Fruit fly (Drosophila melanogaster) whole organism, embryonic: ENCODE results near the gene RpL34b.

ENCODE experiments used
- ATbp ChIP-seq: fragments of 200-800 bp; sonication (Bioruptor generic); optimal IDR thresholded peaks from 2 replicates; lab custom pipeline; 2017; ENCODE audit warnings: missing biosample characterization, mild to moderate bottlenecking, missing genetic modification characterization, missing genetic modification reagents
- Bteb2 ChIP-seq: fragments of 200-800 bp; sonication (Bioruptor generic); optimal IDR thresholded peaks from 2 replicates; lab custom pipeline; 2016; ENCODE audit warnings: missing biosample characterization, missing genetic modification characterization
- CG10209 ChIP-seq: fragments of 200-800 bp; sonication (Bioruptor generic); optimal IDR thresholded peaks from 3 replicates; lab custom pipeline; 2017; ENCODE audit warnings: missing biosample characterization, mild to moderate bottlenecking, missing genetic modification characterization, missing genetic modification reagents
- CG10543 ChIP-seq: fragments of 200-800 bp; sonication (Bioruptor generic); optimal IDR thresholded peaks from 3 replicates; lab custom pipeline; 2017; ENCODE audit warnings: missing biosample characterization, mild to moderate bottlenecking, missing genetic modification characterization, moderate library complexity
- CG10979 ChIP-seq: fragments of 200-800 bp; sonication (Bioruptor generic); optimal IDR thresholded peaks from 2 replicates; lab custom pipeline; 2018; ENCODE audit warnings: missing biosample characterization, mild to moderate bottlenecking, missing genetic modification characterization, moderate library complexity
- CG11560 ChIP-seq: fragments of 200-800 bp; sonication (Bioruptor generic); IDR thresholded peaks from 3 replicates; pipeline ENCODE4 v1.3.6; 2022; ENCODE audit warnings: missing biosample characterization, missing genetic modification characterization
- CG12155 ChIP-seq: fragments of 200-800 bp; sonication (Bioruptor generic); optimal IDR thresholded peaks from 3 replicates; lab custom pipeline; 2016; ENCODE audit warnings: missing biosample characterization, missing genetic modification characterization
- CG12744 ChIP-seq: fragments of 200-800 bp; sonication (Bioruptor generic); optimal IDR thresholded peaks from 2 replicates; lab custom pipeline; 2016; ENCODE audit warnings: missing biosample characterization, missing genetic modification characterization
- CG13424 ChIP-seq: fragments of 200-800 bp; sonication (Bioruptor generic); optimal IDR thresholded peaks from 2 replicates; lab custom pipeline; 2019; ENCODE audit warnings: missing biosample characterization, mild to moderate bottlenecking, missing genetic modification characterization, moderate library complexity
- CG15269 ChIP-seq: fragments of 200-800 bp; sonication (Bioruptor generic); optimal IDR thresholded peaks from 2 replicates; lab custom pipeline; 2018; ENCODE audit warnings: missing biosample characterization, mild to moderate bottlenecking, missing genetic modification characterization, moderate library complexity
- CG1647 ChIP-seq: fragments of 200-800 bp; sonication (Bioruptor generic); optimal IDR thresholded peaks from 3 replicates; lab custom pipeline; 2016; ENCODE audit warnings: missing biosample characterization, missing genetic modification characterization
- CG16863 ChIP-seq: fragments of 200-800 bp; sonication (Bioruptor generic); optimal IDR thresholded peaks from 3 replicates; lab custom pipeline; 2016; ENCODE audit warnings: missing biosample characterization, missing genetic modification characterization
- CG17802 ChIP-seq: fragments of 200-800 bp; sonication (Bioruptor generic); optimal IDR thresholded peaks from 2 replicates; lab custom pipeline; 2018; ENCODE audit warnings: missing biosample characterization, mild to moderate bottlenecking, missing genetic modification characterization, moderate library complexity
- CG17829 ChIP-seq: fragments of 200-800 bp; optimal IDR thresholded peaks from 2 replicates; lab custom pipeline; 2019; ENCODE audit warnings: missing biosample characterization, mild to moderate bottlenecking, missing genetic modification characterization, moderate library complexity
- CG2120 ChIP-seq: fragments of 200-800 bp; sonication (Bioruptor generic); optimal IDR thresholded peaks from 3 replicates; lab custom pipeline; 2016; ENCODE audit warnings: missing biosample characterization, missing genetic modification characterization
- CG2202 ChIP-seq: fragments of 200-800 bp; sonication (Bioruptor generic); optimal IDR thresholded peaks from 2 replicates; lab custom pipeline; 2018; ENCODE audit warnings: missing biosample characterization, mild to moderate bottlenecking, missing genetic modification characterization
- CG2678 ChIP-seq: fragments of 200-800 bp; sonication (Bioruptor generic); optimal IDR thresholded peaks from 3 replicates; lab custom pipeline; 2019; ENCODE audit warnings: missing biosample characterization, mild to moderate bottlenecking, missing genetic modification characterization, moderate library complexity
- CG2712 ChIP-seq: fragments of 200-800 bp; optimal IDR thresholded peaks from 3 replicates; lab custom pipeline; 2019; ENCODE audit warnings: missing biosample characterization, mild to moderate bottlenecking, missing genetic modification characterization, moderate library complexity
- CG3065 ChIP-seq: fragments of 200-800 bp; sonication (Bioruptor generic); optimal IDR thresholded peaks from 2 replicates; lab custom pipeline; 2016; ENCODE audit warnings: missing biosample characterization, missing genetic modification characterization
- CG32772 ChIP-seq: fragments of 200-800 bp; sonication (Bioruptor generic); IDR thresholded peaks from 2 replicates; pipeline ENCODE4 v1.3.6; 2022; ENCODE audit warnings: missing biosample characterization, missing genetic modification characterization
- CG3407 ChIP-seq: fragments of 200-800 bp; sonication (Bioruptor generic); optimal IDR thresholded peaks from 2 replicates; lab custom pipeline; 2018; ENCODE audit warnings: missing biosample characterization, mild to moderate bottlenecking, missing genetic modification characterization
- CG6813 ChIP-seq: fragments of 200-800 bp; sonication (Bioruptor generic); optimal IDR thresholded peaks from 2 replicates; lab custom pipeline; 2017; ENCODE audit warnings: missing biosample characterization, missing genetic modification characterization, mild to moderate bottlenecking, moderate library complexity, missing genetic modification reagents
- CG7271 ChIP-seq: fragments of 200-800 bp; sonication (Bioruptor generic); optimal IDR thresholded peaks from 2 replicates; lab custom pipeline; 2018; ENCODE audit warnings: missing biosample characterization, mild to moderate bottlenecking, missing genetic modification characterization, moderate library complexity
- CTCF ChIP-seq: fragments of 200-800 bp; sonication (Bioruptor generic); optimal IDR thresholded peaks from 2 replicates; lab custom pipeline; 2017; ENCODE audit warnings: missing biosample characterization, mild to moderate bottlenecking, missing genetic modification characterization, moderate library complexity
- D19B ChIP-seq: fragments of 200-800 bp; sonication (Bioruptor generic); optimal IDR thresholded peaks from 2 replicates; lab custom pipeline; 2017; ENCODE audit warnings: missing biosample characterization, mild to moderate bottlenecking, missing genetic modification characterization
- Deaf1 ChIP-seq: fragments of 200-800 bp; optimal IDR thresholded peaks from 3 replicates; lab custom pipeline; 2019; ENCODE audit warnings: missing biosample characterization, mild to moderate bottlenecking, missing genetic modification characterization, moderate library complexity
- Fer2 ChIP-seq: fragments of 200-800 bp; sonication (Bioruptor generic); optimal IDR thresholded peaks from 2 replicates; lab custom pipeline; 2018; ENCODE audit warnings: missing biosample characterization, mild to moderate bottlenecking, missing genetic modification characterization, moderate library complexity
- HmgD ChIP-seq: fragments of 200-800 bp; sonication (Bioruptor generic); optimal IDR thresholded peaks from 3 replicates; lab custom pipeline; 2016; ENCODE audit warnings: missing biosample characterization, missing genetic modification characterization
- Hsf ChIP-seq: fragments of 200-800 bp; sonication (Bioruptor generic); optimal IDR thresholded peaks from 3 replicates; lab custom pipeline; 2016; ENCODE audit warnings: missing biosample characterization, missing genetic modification characterization
- Med ChIP-seq: fragments of 200-800 bp; sonication (Bioruptor generic); peaks from one replicate; lab custom pipeline; 2016; ENCODE audit warnings: missing biosample characterization, missing genetic modification characterization, mild to moderate bottlenecking, inconsistent platforms, moderate library complexity
- Meics ChIP-seq: fragments of 200-800 bp; sonication (Bioruptor generic); optimal IDR thresholded peaks from 2 replicates; lab custom pipeline; 2017; ENCODE audit warnings: missing biosample characterization, mild to moderate bottlenecking, missing genetic modification characterization
- NC2α ChIP-seq: fragments of 200-800 bp; sonication (Bioruptor generic); optimal IDR thresholded peaks from 2 replicates; lab custom pipeline; 2016; ENCODE audit warnings: missing biosample characterization, missing genetic modification characterization
- Sox102F ChIP-seq: fragments of 200-800 bp; sonication (Bioruptor generic); optimal IDR thresholded peaks from 2 replicates; lab custom pipeline; 2018; ENCODE audit warnings: missing biosample characterization, mild to moderate bottlenecking, missing genetic modification characterization, moderate library complexity
- Ssrp ChIP-seq: fragments of 200-800 bp; sonication (Bioruptor generic); optimal IDR thresholded peaks from 2 replicates; lab custom pipeline; 2018; ENCODE audit warnings: missing biosample characterization, mild to moderate bottlenecking, missing genetic modification characterization, moderate library complexity
- Stat92E ChIP-seq, 3 experiments: fragments of >200 bp in 2 of 3; fragments of 200-800 bp in 1 of 3; sonication (Bioruptor generic) in 1 of 3; optimal IDR thresholded peaks; 2 replicates each; lab custom pipeline; 2017 to 2019; ENCODE audit warnings: missing biosample characterization in 3 of 3, missing genetic modification characterization in 3 of 3, mild to moderate bottlenecking in 1 of 3, moderate library complexity in 1 of 3
- Vsx1 ChIP-seq: fragments of 200-800 bp; sonication (Bioruptor generic); optimal IDR thresholded peaks from 2 replicates; lab custom pipeline; 2017; ENCODE audit warnings: missing biosample characterization, mild to moderate bottlenecking, missing genetic modification characterization, missing genetic modification reagents
- YL-1 ChIP-seq: fragments of 200-800 bp; sonication (Bioruptor generic); optimal IDR thresholded peaks from 3 replicates; lab custom pipeline; 2017; ENCODE audit warnings: missing biosample characterization, mild to moderate bottlenecking, missing genetic modification characterization
- al ChIP-seq: fragments of 200-800 bp; sonication (Bioruptor generic); IDR thresholded peaks from 2 replicates; pipeline ENCODE4 v1.3.6; 2022; ENCODE audit warnings: missing biosample characterization, missing genetic modification characterization
- bab2 ChIP-seq: fragments of 200-800 bp; sonication (Bioruptor generic); optimal IDR thresholded peaks from 2 replicates; lab custom pipeline; 2016; ENCODE audit warnings: missing biosample characterization, missing genetic modification characterization
- caup ChIP-seq: fragments of 200-800 bp; sonication (Bioruptor generic); optimal IDR thresholded peaks from 3 replicates; lab custom pipeline; 2017; ENCODE audit warnings: missing biosample characterization, mild to moderate bottlenecking, missing genetic modification characterization, moderate library complexity; ENCODE audit not compliant: severe bottlenecking
- eve ChIP-seq, 2 experiments: fragments of >200 bp; optimal IDR thresholded peaks; 2 replicates each; lab custom pipeline; 2017; ENCODE audit warnings: missing biosample characterization in 2 of 2, missing genetic modification characterization in 2 of 2
- fd3F ChIP-seq: fragments of 200-800 bp; sonication (Bioruptor generic); optimal IDR thresholded peaks from 2 replicates; lab custom pipeline; 2018; ENCODE audit warnings: missing biosample characterization, mild to moderate bottlenecking, missing genetic modification characterization, moderate library complexity
- gcm ChIP-seq: fragments of 200-800 bp; sonication (Bioruptor generic); optimal IDR thresholded peaks from 2 replicates; lab custom pipeline; 2019; ENCODE audit warnings: missing biosample characterization, mild to moderate bottlenecking, missing genetic modification characterization, moderate library complexity
- gfzf ChIP-seq: fragments of 200-800 bp; sonication (Bioruptor generic); optimal IDR thresholded peaks from 2 replicates; lab custom pipeline; 2016; ENCODE audit warnings: missing biosample characterization, mild to moderate bottlenecking, missing genetic modification characterization, moderate library complexity
- nom ChIP-seq: fragments of 200-800 bp; sonication (Bioruptor generic); optimal IDR thresholded peaks from 2 replicates; lab custom pipeline; 2017; ENCODE audit warnings: missing biosample characterization, missing genetic modification characterization, mild to moderate bottlenecking, moderate library complexity, missing genetic modification reagents
- psq ChIP-seq: fragments of 200-800 bp; sonication (Bioruptor generic); optimal IDR thresholded peaks from 2 replicates; lab custom pipeline; 2017; ENCODE audit warnings: missing biosample characterization, missing genetic modification characterization
- slou ChIP-seq: fragments of 200-800 bp; sonication (Bioruptor generic); optimal IDR thresholded peaks from 3 replicates; lab custom pipeline; 2016; ENCODE audit warnings: missing biosample characterization, missing genetic modification characterization
- ssp ChIP-seq: fragments of 200-800 bp; sonication (Bioruptor generic); IDR thresholded peaks from 2 replicates; pipeline ENCODE4 v1.3.6; 2022; ENCODE audit warnings: missing biosample characterization, missing genetic modification characterization
- sug ChIP-seq: fragments of 200-800 bp; optimal IDR thresholded peaks from 2 replicates; lab custom pipeline; 2019; ENCODE audit warnings: missing biosample characterization, mild to moderate bottlenecking, missing genetic modification characterization, moderate library complexity
- tup ChIP-seq: fragments of 200-800 bp; sonication (Bioruptor generic); optimal IDR thresholded peaks from 2 replicates; lab custom pipeline; 2016; ENCODE audit warnings: missing biosample characterization, mild to moderate bottlenecking, missing genetic modification characterization, moderate library complexity

Gene RpL34b

dm6 chr3R:9353276-9353652, 47.8 kb downstream of the RpL34b start (continued):
- TF ChIP-seq bab2 (GFP tag; lab: Kevin White, UChicago), result peak; percentile 42
- TF ChIP-seq Vsx1 (GFP tag; lab: Kevin White, UChicago), result peak; percentile 81
- TF ChIP-seq HmgD, result no peak
- TF ChIP-seq CG3065, result peak; percentile 58
- TF ChIP-seq CG32772 (GFP tag; lab: Robert Waterston, UW), result no peak
- peak; percentile 89 for TF ChIP-seq gcm
- peak; percentile 48 for TF ChIP-seq slou (GFP tag; lab: Kevin White, UChicago)
- no peak for TF ChIP-seq CG12744 (GFP tag; lab: Kevin White, UChicago)
- TF ChIP-seq fd3F (GFP tag; lab: Kevin White, UChicago), result peak; percentile 83
- TF ChIP-seq Deaf1 (tag; lab: Kevin White, UChicago), result peak; percentile 63
- peak; percentile 95 for TF ChIP-seq CG2678 (tag; lab: Kevin White, UChicago)
- TF ChIP-seq gfzf (GFP tag; lab: Kevin White, UChicago), result no peak
- TF ChIP-seq Meics (GFP tag; lab: Kevin White, UChicago), result peak; percentile 87
- peak; percentile 96 for TF ChIP-seq CG2712
- TF ChIP-seq CTCF (GFP tag; lab: Kevin White, UChicago), result peak; percentile 41
- TF ChIP-seq Fer2, result peak; percentile 30
- peak in 1 of 3 experiments; percentile 45 for TF ChIP-seq Stat92E (GFP tag; optimal IDR thresholded peaks at IDR 0.05; lab: Kevin White, UChicago)
- TF ChIP-seq ssp (GFP tag; lab: Robert Waterston, UW), result no peak
- peak; percentile 88 for TF ChIP-seq ATbp (GFP tag; lab: Kevin White, UChicago)
- peak; percentile 72 for TF ChIP-seq CG2120
- TF ChIP-seq CG17829 (tag; lab: Kevin White, UChicago), result peak; percentile 93
- peak; percentile 75 for TF ChIP-seq Hsf (GFP tag; lab: Kevin White, UChicago)
- TF ChIP-seq CG13424, result peak; percentile 90
- peak; percentile 85 for TF ChIP-seq CG6813 (GFP tag; lab: Kevin White, UChicago)
- peak; percentile 80 for TF ChIP-seq caup (GFP tag; lab: Kevin White, UChicago)
- TF ChIP-seq Sox102F (GFP tag; lab: Kevin White, UChicago), result peak; percentile 93
- peak; percentile 53 for TF ChIP-seq CG16863 (GFP tag; lab: Kevin White, UChicago)
- peak; percentile 56 for TF ChIP-seq nom (GFP tag; lab: Kevin White, UChicago)
- TF ChIP-seq psq (GFP tag; lab: Kevin White, UChicago), result peak; percentile 59
- peak; percentile 93 for TF ChIP-seq CG10979
- TF ChIP-seq Bteb2 (GFP tag; lab: Kevin White, UChicago), result peak; percentile 56
- TF ChIP-seq CG17802 (tag; lab: Kevin White, UChicago), result peak; percentile 26
- TF ChIP-seq eve (GFP tag; optimal IDR thresholded peaks at IDR 0.05; lab: Kevin White, UChicago), result peak in 1 of 2 experiments; percentile 91
- TF ChIP-seq CG15269 (tag; lab: Kevin White, UChicago), result peak; percentile 92
- TF ChIP-seq sug (tag; lab: Kevin White, UChicago), result no peak
- TF ChIP-seq CG1647 (GFP tag; lab: Kevin White, UChicago), result peak; percentile 46
- peak; percentile 68 for TF ChIP-seq CG7271 (tag; lab: Kevin White, UChicago)
- no peak for TF ChIP-seq al (GFP tag; lab: Robert Waterston, UW)
- TF ChIP-seq Med, result peak; percentile 85
- peak; percentile 88 for TF ChIP-seq Ssrp (tag; lab: Kevin White, UChicago)
- peak; percentile 75 for TF ChIP-seq CG2202 (tag; lab: Kevin White, UChicago)
- peak; percentile 78 for TF ChIP-seq CG12155 (GFP tag; lab: Kevin White, UChicago)
- no peak for TF ChIP-seq NC2α (GFP tag; lab: Kevin White, UChicago)
- peak; percentile 49 for TF ChIP-seq CG10543
- no peak for TF ChIP-seq CG11560 (tag; lab: Robert Waterston, UW)
- peak; percentile 47 for TF ChIP-seq YL-1
- peak; percentile 84 for TF ChIP-seq CG3407 (GFP tag; lab: Kevin White, UChicago)
- TF ChIP-seq D19B (GFP tag; lab: Kevin White, UChicago), result peak; percentile 70
- peak; percentile 86 for TF ChIP-seq CG10209 (GFP tag; lab: Kevin White, UChicago)
- TF ChIP-seq tup, result peak; percentile 43
